Worm (Caenorhabditis elegans): Measurements from ENCODE around the gene igeg-1.

DNA sequence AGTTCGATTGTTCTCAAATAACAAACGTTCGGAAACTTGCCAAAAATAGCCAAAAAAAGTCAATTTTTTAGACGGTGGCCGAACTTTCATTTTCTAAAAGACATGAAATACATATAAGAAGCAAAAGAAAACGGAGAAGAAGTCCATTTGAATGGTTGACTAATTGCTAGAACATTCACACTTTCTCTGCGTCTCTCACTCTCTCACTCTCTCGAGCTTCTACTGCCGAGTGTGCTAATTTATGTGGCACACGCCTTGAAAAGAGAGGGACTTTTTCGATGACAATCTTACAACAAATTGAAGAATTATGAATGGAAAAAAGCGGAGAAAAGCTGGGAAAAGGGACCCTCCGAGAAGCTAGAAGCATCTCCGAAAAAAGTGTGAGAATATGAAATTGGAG, 11.6 kb downstream of the igeg-1 start:
- no peak for TF ChIP-seq nhr-76 (tag; optimal IDR thresholded peaks at IDR 0.05)
- no peak for TF ChIP-seq snpc-4 (tag; optimal IDR thresholded peaks at IDR 0.05)
- TF ChIP-seq nhr-237 (tag; optimal IDR thresholded peaks at IDR 0.05), result no peak
- no peak for TF ChIP-seq ama-1 (optimal IDR thresholded peaks at IDR 0.05)
- TF ChIP-seq skn-1 (tag; optimal IDR thresholded peaks at IDR 0.05), result no peak
- TF ChIP-seq tra-1 (GFP tag; IDR thresholded peaks at IDR 0.05), result no peak
- TF ChIP-seq fos-1 (tag; optimal IDR thresholded peaks at IDR 0.05), result no peak
- TF ChIP-seq pqm-1 (tag; optimal IDR thresholded peaks at IDR 0.05), result no peak
- no peak for TF ChIP-seq mdl-1 (tag; optimal IDR thresholded peaks at IDR 0.05)
- no peak for TF ChIP-seq Y5F2A.4 (GFP tag; optimal IDR thresholded peaks at IDR 0.05)

Data from whole organism, L4 larva.